Worm (Caenorhabditis elegans): Measurements from ENCODE around the gene Y60C6A.2.

ce11 chrV:4785333-4785852, at the start of gene Y60C6A.2, which contains the start of gene Y60C6A.3:
- no peak for TF ChIP-seq hlh-11 (tag; optimal IDR thresholded peaks at IDR 0.05)
- no peak for TF ChIP-seq ama-1 (optimal IDR thresholded peaks at IDR 0.05)
- no peak for TF ChIP-seq mdl-1 (tag; optimal IDR thresholded peaks at IDR 0.05)
- TF ChIP-seq nhr-237 (tag; optimal IDR thresholded peaks at IDR 0.05), result no peak
- no peak for TF ChIP-seq mep-1 (tag; optimal IDR thresholded peaks at IDR 0.05)
- TF ChIP-seq nhr-11 (tag; optimal IDR thresholded peaks at IDR 0.05), result no peak
- no peak for TF ChIP-seq Y48G9A.11 (GFP tag; IDR thresholded peaks at IDR 0.05)
- no peak for TF ChIP-seq ceh-32 (tag; optimal IDR thresholded peaks at IDR 0.05; ENCODE audit: poor library complexity)
- TF ChIP-seq daf-12 (tag; optimal IDR thresholded peaks at IDR 0.05), result no peak
